Worm (Caenorhabditis elegans): ENCODE results near the gene tgt-2.

tgt-2 gene

ce11 chrV:18990238-18990901, 7.8 kb upstream of the tgt-2 start, which contains the start of the genes reps-1 and Y39B6A.37 (continued):
- TF ChIP-seq nhr-67 (tag; optimal IDR thresholded peaks at IDR 0.05), result no peak

ce11 chrV:18990958-18991357, 7.2 kb upstream of the tgt-2 start:
- no peak for TF ChIP-seq ceh-9 (tag; optimal IDR thresholded peaks at IDR 0.05)
- no peak for TF ChIP-seq nhr-23 (tag; optimal IDR thresholded peaks at IDR 0.05)
- no peak for TF ChIP-seq nhr-28 (tag; optimal IDR thresholded peaks at IDR 0.05)
- TF ChIP-seq ztf-11 (tag; optimal IDR thresholded peaks at IDR 0.05), result no peak
- no peak for TF ChIP-seq tbx-2 (tag; optimal IDR thresholded peaks at IDR 0.05)
- no peak for TF ChIP-seq sea-2 (GFP tag; optimal IDR thresholded peaks at IDR 0.05)
- TF ChIP-seq elt-2 (tag; optimal IDR thresholded peaks at IDR 0.05), result no peak
- TF ChIP-seq lsy-12 (tag; optimal IDR thresholded peaks at IDR 0.05), result no peak
- TF ChIP-seq snpc-4 (tag; optimal IDR thresholded peaks at IDR 0.05), result no peak
- TF ChIP-seq pha-4 (tag; optimal IDR thresholded peaks at IDR 0.05), result no peak
- no peak for TF ChIP-seq ztf-4 (tag; optimal IDR thresholded peaks at IDR 0.05)
- no peak for TF ChIP-seq zag-1 (tag; optimal IDR thresholded peaks at IDR 0.05)
- no peak for TF ChIP-seq unc-62 (GFP tag; optimal IDR thresholded peaks at IDR 0.05)
- no peak for TF ChIP-seq mdl-1 (tag; optimal IDR thresholded peaks at IDR 0.05)
- no peak for TF ChIP-seq ZK546.5 (tag; optimal IDR thresholded peaks at IDR 0.05)
- TF ChIP-seq egl-5 (tag; optimal IDR thresholded peaks at IDR 0.05), result no peak
- no peak for TF ChIP-seq ceh-16 (tag; optimal IDR thresholded peaks at IDR 0.05)
- no peak for TF ChIP-seq unc-39 (tag; optimal IDR thresholded peaks at IDR 0.05)

- no peak for TF ChIP-seq ceh-9 (tag; optimal IDR thresholded peaks at IDR 0.05)
- no peak for TF ChIP-seq nhr-11 (tag; optimal IDR thresholded peaks at IDR 0.05)
- no peak for TF ChIP-seq egl-5 (tag; optimal IDR thresholded peaks at IDR 0.05)
- TF ChIP-seq nhr-237 (tag; optimal IDR thresholded peaks at IDR 0.05), result no peak
- TF ChIP-seq tbx-2 (tag; optimal IDR thresholded peaks at IDR 0.05), result no peak
- no peak for TF ChIP-seq pha-4 (tag; optimal IDR thresholded peaks at IDR 0.05)
- no peak for TF ChIP-seq nfya-1 (tag; optimal IDR thresholded peaks at IDR 0.05; ENCODE audit: insufficient read depth)
- TF ChIP-seq eor-1 (tag; optimal IDR thresholded peaks at IDR 0.05), result no peak
- no peak for TF ChIP-seq R02D3.7 (tag; optimal IDR thresholded peaks at IDR 0.05)
- TF ChIP-seq nhr-23 (tag; optimal IDR thresholded peaks at IDR 0.05), result no peak
- no peak for TF ChIP-seq nhr-28 (tag; optimal IDR thresholded peaks at IDR 0.05)
- TF ChIP-seq hmg-11 (tag; optimal IDR thresholded peaks at IDR 0.05), result no peak
- no peak for TF ChIP-seq skn-1 (tag; optimal IDR thresholded peaks at IDR 0.05)
Measured at ce11 chrV:18993017-18993416, 5.1 kb upstream of the tgt-2 start.

ce11 chrV:18993535-18993990, 4.6 kb upstream of the tgt-2 start, which contains the start of gene gtf-2F2:
Gene gtf-2F2 (plus strand): TSS chrV:18993940.
- TF ChIP-seq aly-2 (tag; optimal IDR thresholded peaks at IDR 0.05) (no peak), ceh-28 (tag; optimal IDR thresholded peaks at IDR 0.05) (peak; percentile 94)

- TF ChIP-seq aly-2 (tag; optimal IDR thresholded peaks at IDR 0.05), result no peak
- TF ChIP-seq nhr-11 (tag; optimal IDR thresholded peaks at IDR 0.05), result no peak
- no peak for TF ChIP-seq nhr-76 (tag; optimal IDR thresholded peaks at IDR 0.05)
- no peak for TF ChIP-seq sea-2 (GFP tag; optimal IDR thresholded peaks at IDR 0.05)
- TF ChIP-seq zag-1 (tag; optimal IDR thresholded peaks at IDR 0.05), result no peak
- TF ChIP-seq nhr-28 (tag; optimal IDR thresholded peaks at IDR 0.05), result no peak
Measured at ce11 chrV:19000542-19000941, 2.4 kb downstream of the tgt-2 start.

ce11 chrV:19001016-19001415, 2.9 kb downstream of the tgt-2 start, which contains the start of gene Y39B6A.34:
Gene Y39B6A.34 (plus strand): TSS chrV:19001018.
- TF ChIP-seq elt-2 (tag; optimal IDR thresholded peaks at IDR 0.05) (no peak), nhr-77 (tag; optimal IDR thresholded peaks at IDR 0.05) (no peak), ceh-16 (tag; optimal IDR thresholded peaks at IDR 0.05) (no peak), fkh-2 (tag; optimal IDR thresholded peaks at IDR 0.05) (no peak), ceh-82 (tag; optimal IDR thresholded peaks at IDR 0.05) (no peak), zag-1 (tag; optimal IDR thresholded peaks at IDR 0.05) (no peak), nhr-25 (tag; optimal IDR thresholded peaks at IDR 0.05) (no peak), ama-1 (optimal IDR thresholded peaks at IDR 0.05) (peak; percentile 39), nhr-28 (tag; optimal IDR thresholded peaks at IDR 0.05) (no peak), hmg-11 (tag; optimal IDR thresholded peaks at IDR 0.05) (peak; percentile 50), nhr-67 (tag; optimal IDR thresholded peaks at IDR 0.05) (no peak), fkh-10 (GFP tag; optimal IDR thresholded peaks at IDR 0.05) (no peak), mml-1 (tag; optimal IDR thresholded peaks at IDR 0.05) (no peak), lin-15B (tag; optimal IDR thresholded peaks at IDR 0.05) (peak; percentile 10), pha-4 (tag; optimal IDR thresholded peaks at IDR 0.05) (peak; percentile 46)

All from whole organism, L3 larva.